Worm (Caenorhabditis elegans) whole organism, early embryonic: ENCODE results near the gene snai-1.

ENCODE experiments used
- B0310.2 ChIP-seq: sonication (generic microtip); optimal IDR thresholded peaks from 2 replicates; lab custom pipeline; 2016; ENCODE audit warnings: mild to moderate bottlenecking, missing genetic modification characterization, missing compliant biosample characterization
- F13C5.2 ChIP-seq: sonication (generic microtip); optimal IDR thresholded peaks from 2 replicates; lab custom pipeline; 2017; ENCODE audit warnings: mild to moderate bottlenecking, missing genetic modification characterization, inconsistent platforms, missing compliant biosample characterization
- aly-1 ChIP-seq: sonication (generic microtip); optimal IDR thresholded peaks from 2 replicates; lab custom pipeline; 2016; ENCODE audit warnings: missing genetic modification characterization, missing compliant biosample characterization
- ama-1 ChIP-seq: fragments of 150-350 bp; optimal IDR thresholded peaks from 2 replicates; lab custom pipeline; 2014
- ceh-13 ChIP-seq: fragments of 200-800 bp; sonication (Bioruptor generic); optimal IDR thresholded peaks from 2 replicates; lab custom pipeline; 2018; ENCODE audit warnings: mild to moderate bottlenecking, missing genetic modification characterization, missing compliant biosample characterization
- ceh-36 ChIP-seq: sonication (generic microtip); optimal IDR thresholded peaks from 2 replicates; lab custom pipeline; 2016; ENCODE audit warnings: missing genetic modification characterization, inconsistent platforms, missing compliant biosample characterization
- ets-7 ChIP-seq: sonication (generic microtip); optimal IDR thresholded peaks from 2 replicates; lab custom pipeline; 2016; ENCODE audit warnings: missing genotype, missing genetic modification characterization, missing compliant biosample characterization
- flt-1 ChIP-seq: fragments of 200-800 bp; sonication (Bioruptor generic); IDR thresholded peaks from 2 replicates; pipeline ENCODE4 v1.3.6; 2022; ENCODE audit warnings: missing genetic modification characterization, missing compliant biosample characterization
- hmbx-1 ChIP-seq: sonication (generic microtip); optimal IDR thresholded peaks from 2 replicates; lab custom pipeline; 2016; ENCODE audit warnings: mild to moderate bottlenecking, missing genetic modification characterization, missing compliant biosample characterization
- hmg-4 ChIP-seq: fragments of 200-800 bp; sonication (Bioruptor generic); optimal IDR thresholded peaks from 2 replicates; lab custom pipeline; 2018; ENCODE audit warnings: mild to moderate bottlenecking, missing genetic modification characterization, missing compliant biosample characterization
- hnd-1 ChIP-seq: sonication (generic microtip); optimal IDR thresholded peaks from 2 replicates; lab custom pipeline; 2016; ENCODE audit warnings: missing genetic modification characterization, missing compliant biosample characterization
- pes-1 ChIP-seq: fragments of 200-800 bp; sonication (Bioruptor generic); IDR thresholded peaks from 2 replicates; pipeline ENCODE4 v1.3.6; 2022; ENCODE audit warnings: missing genetic modification reagents, missing genetic modification characterization, missing compliant biosample characterization
- scrt-1 ChIP-seq: fragments of 200-800 bp; sonication (Bioruptor generic); IDR thresholded peaks from 2 replicates; pipeline ENCODE4 v1.3.6; 2022; ENCODE audit warnings: missing genetic modification characterization, missing compliant biosample characterization
- sea-1 ChIP-seq: fragments of 200-800 bp; sonication (Bioruptor generic); conservative IDR thresholded peaks from 2 replicates; pipeline ENCODE4 v1.3.6; 2022; ENCODE audit warnings: missing genetic modification characterization, missing compliant biosample characterization
- tbx-11 ChIP-seq: fragments of 200-800 bp; sonication (Bioruptor generic); IDR thresholded peaks from 2 replicates; pipeline ENCODE4 v1.3.6; 2022; ENCODE audit warnings: missing genetic modification characterization, missing compliant biosample characterization
- tbx-37 ChIP-seq: fragments of 200-800 bp; sonication (Bioruptor generic); conservative IDR thresholded peaks from 2 replicates; pipeline ENCODE4 v1.3.6; 2022; ENCODE audit warnings: missing genetic modification reagents, missing genetic modification characterization, missing compliant biosample characterization
- tra-4 ChIP-seq: sonication (generic microtip); optimal IDR thresholded peaks from 2 replicates; lab custom pipeline; 2017; ENCODE audit warnings: missing genetic modification characterization, missing compliant biosample characterization

Gene snai-1

ce11 chrIV:291851-292367 lies 21.6 kb downstream of the snai-1 start:
- no peak for TF ChIP-seq pes-1 (GFP tag; lab: Robert Waterston, UW)
- no peak for TF ChIP-seq sea-1 (GFP tag; lab: Robert Waterston, UW)
- no peak for TF ChIP-seq tbx-37 (GFP tag; lab: Robert Waterston, UW)
- TF ChIP-seq aly-1: no peak
- no peak for TF ChIP-seq scrt-1 (GFP tag; lab: Robert Waterston, UW)
- TF ChIP-seq flt-1 (GFP tag; lab: Robert Waterston, UW): no peak
- TF ChIP-seq B0310.2: no peak
- TF ChIP-seq tra-4 (tag; lab: Kevin White, UChicago): no peak

- TF ChIP-seq pes-1 (GFP tag; lab: Robert Waterston, UW) (no peak), hnd-1 (no peak), ceh-36 (tag; lab: Kevin White, UChicago) (no peak), flt-1 (GFP tag; lab: Robert Waterston, UW) (no peak), tra-4 (tag; lab: Kevin White, UChicago) (no peak), F13C5.2 (tag; lab: Kevin White, UChicago) (no peak), hmbx-1 (no peak), scrt-1 (GFP tag; lab: Robert Waterston, UW) (no peak), aly-1 (no peak), hmg-4 (GFP tag; lab: Kevin White, UChicago) (no peak), ets-7 (tag; lab: Kevin White, UChicago) (no peak), ama-1 (lab: Kevin White, UChicago) (no peak), B0310.2 (no peak), ceh-13 (GFP tag; lab: Kevin White, UChicago) (no peak), sea-1 (GFP tag; lab: Robert Waterston, UW) (no peak), tbx-37 (GFP tag; lab: Robert Waterston, UW) (no peak), tbx-11 (no peak)
Measured at ce11 chrIV:291356-291755, 22.2 kb downstream of the snai-1 start, which contains the start of gene T21D12.7. TSS of gene T21D12.7 (minus strand) at chrIV:291456.

ce11 chrIV:290387-290786 lies 23.1 kb downstream of the snai-1 start:
- TF ChIP-seq tra-4 (tag; lab: Kevin White, UChicago) (no peak), hmg-4 (GFP tag; lab: Kevin White, UChicago) (no peak), tbx-37 (GFP tag; lab: Robert Waterston, UW) (no peak)

- no peak for TF ChIP-seq B0310.2
- no peak for TF ChIP-seq tra-4 (tag; lab: Kevin White, UChicago)
- TF ChIP-seq flt-1 (GFP tag; lab: Robert Waterston, UW): no peak
- no peak for TF ChIP-seq pes-1 (GFP tag; lab: Robert Waterston, UW)
- no peak for TF ChIP-seq ets-7 (tag; lab: Kevin White, UChicago)
- no peak for TF ChIP-seq F13C5.2 (tag; lab: Kevin White, UChicago)
- no peak for TF ChIP-seq ceh-13 (GFP tag; lab: Kevin White, UChicago)
- TF ChIP-seq aly-1: no peak
- TF ChIP-seq hmbx-1: no peak
- TF ChIP-seq ceh-36 (tag; lab: Kevin White, UChicago): no peak
- no peak for TF ChIP-seq ama-1 (lab: Kevin White, UChicago)
- no peak for TF ChIP-seq scrt-1 (GFP tag; lab: Robert Waterston, UW)
Measured at ce11 chrIV:288027-288426, 25.5 kb downstream of the snai-1 start, which contains the start of gene T21D12.14. TSS of gene T21D12.14 (minus strand) at chrIV:288127.

- TF ChIP-seq ceh-13 (GFP tag; lab: Kevin White, UChicago) (no peak), hmbx-1 (no peak), tbx-37 (GFP tag; lab: Robert Waterston, UW) (no peak), flt-1 (GFP tag; lab: Robert Waterston, UW) (no peak), sea-1 (GFP tag; lab: Robert Waterston, UW) (no peak), ama-1 (lab: Kevin White, UChicago) (no peak), pes-1 (GFP tag; lab: Robert Waterston, UW) (no peak), aly-1 (no peak)
Measured at ce11 chrIV:283347-283746, 30.2 kb downstream of the snai-1 start, which contains the start of gene best-19. TSS of gene best-19 (plus strand) at chrIV:283647.

- TF ChIP-seq ets-7 (tag; lab: Kevin White, UChicago) (no peak), B0310.2 (no peak), pes-1 (GFP tag; lab: Robert Waterston, UW) (no peak), tbx-37 (GFP tag; lab: Robert Waterston, UW) (no peak), tbx-11 (no peak), ceh-36 (tag; lab: Kevin White, UChicago) (no peak), tra-4 (tag; lab: Kevin White, UChicago) (no peak), scrt-1 (GFP tag; lab: Robert Waterston, UW) (no peak), hnd-1 (no peak), sea-1 (GFP tag; lab: Robert Waterston, UW) (no peak), ama-1 (lab: Kevin White, UChicago) (no peak), F13C5.2 (tag; lab: Kevin White, UChicago) (no peak), ceh-13 (GFP tag; lab: Kevin White, UChicago) (no peak), aly-1 (no peak), hmbx-1 (no peak), flt-1 (GFP tag; lab: Robert Waterston, UW) (no peak), hmg-4 (GFP tag; lab: Kevin White, UChicago) (no peak)
Measured at ce11 chrIV:282008-282407, 31.5 kb downstream of the snai-1 start.

- no peak for TF ChIP-seq hmbx-1
- TF ChIP-seq ceh-36 (tag; lab: Kevin White, UChicago): no peak
Measured at ce11 chrIV:278284-278683, 35.2 kb downstream of the snai-1 start.

- TF ChIP-seq ama-1 (lab: Kevin White, UChicago) (no peak), flt-1 (GFP tag; lab: Robert Waterston, UW) (no peak), hmbx-1 (no peak), pes-1 (GFP tag; lab: Robert Waterston, UW) (no peak), tbx-11 (no peak), F13C5.2 (tag; lab: Kevin White, UChicago) (no peak), hmg-4 (GFP tag; lab: Kevin White, UChicago) (no peak), scrt-1 (GFP tag; lab: Robert Waterston, UW) (no peak), tra-4 (tag; lab: Kevin White, UChicago) (no peak), B0310.2 (no peak), sea-1 (GFP tag; lab: Robert Waterston, UW) (no peak), tbx-37 (GFP tag; lab: Robert Waterston, UW) (no peak), aly-1 (no peak), ceh-36 (tag; lab: Kevin White, UChicago) (no peak), hnd-1 (no peak), ceh-13 (GFP tag; lab: Kevin White, UChicago) (no peak), ets-7 (tag; lab: Kevin White, UChicago) (no peak)
Measured at ce11 chrIV:275146-275545, 38.4 kb downstream of the snai-1 start.
